Worm (Caenorhabditis elegans) whole organism, early embryonic: Measurements from ENCODE around the gene rpl-38.

Experiments used
- aly-1 ChIP-seq: sonication (generic microtip); optimal IDR thresholded peaks from 2 replicates; lab custom pipeline; 2016; ENCODE audit warnings: missing genetic modification characterization, missing compliant biosample characterization
- flt-1 ChIP-seq: fragments of 200-800 bp; sonication (Bioruptor generic); IDR thresholded peaks from 2 replicates; pipeline ENCODE4 v1.3.6; 2022; ENCODE audit warnings: missing genetic modification characterization, missing compliant biosample characterization

DNA sequence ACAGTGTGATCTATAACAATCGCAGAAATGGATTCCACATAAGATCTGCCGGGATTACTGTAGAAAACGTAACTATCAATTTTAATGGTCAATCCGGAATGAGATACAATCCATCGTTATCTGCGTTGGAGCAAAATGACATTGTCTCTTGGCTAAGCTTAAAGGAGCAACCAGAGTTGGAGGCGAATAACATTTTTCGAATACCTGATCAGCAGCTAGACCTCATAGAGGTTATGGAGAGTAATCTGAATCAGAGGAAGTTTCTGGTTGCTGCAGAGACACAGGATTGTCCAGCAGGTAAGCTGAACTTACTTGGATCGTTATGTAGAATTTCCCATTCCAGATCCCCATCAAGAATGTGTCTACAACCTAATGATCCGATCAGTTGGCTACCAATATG, 8.4 kb upstream of the rpl-38 start:
- no peak for TF ChIP-seq flt-1 (GFP tag; lab: Robert Waterston, UW)
- TF ChIP-seq aly-1: no peak
